Worm (Caenorhabditis elegans) whole organism, late embryonic: ENCODE measurements around the gene F56D2.2.

Experiments used
- ceh-34 ChIP-seq: sonication (generic microtip); optimal IDR thresholded peaks from 2 replicates; lab custom pipeline; 2016; ENCODE audit warnings: mild to moderate bottlenecking, missing genetic modification characterization, missing compliant biosample characterization
- nhr-11 ChIP-seq: fragments of 150-350 bp; optimal IDR thresholded peaks from 2 replicates; lab custom pipeline; 2014; ENCODE audit warnings: missing biosample characterization, missing genetic modification characterization
- pha-4 ChIP-seq: fragments of 150-350 bp; optimal IDR thresholded peaks from 2 replicates; lab custom pipeline; 2018; ENCODE audit warnings: missing biosample characterization, missing genetic modification reagents, missing genetic modification characterization
- sdc-2 ChIP-seq: sonication (generic microtip); optimal IDR thresholded peaks from 2 replicates; lab custom pipeline; 2016; ENCODE audit warnings: missing genotype, missing genetic modification characterization, missing compliant biosample characterization

DNA sequence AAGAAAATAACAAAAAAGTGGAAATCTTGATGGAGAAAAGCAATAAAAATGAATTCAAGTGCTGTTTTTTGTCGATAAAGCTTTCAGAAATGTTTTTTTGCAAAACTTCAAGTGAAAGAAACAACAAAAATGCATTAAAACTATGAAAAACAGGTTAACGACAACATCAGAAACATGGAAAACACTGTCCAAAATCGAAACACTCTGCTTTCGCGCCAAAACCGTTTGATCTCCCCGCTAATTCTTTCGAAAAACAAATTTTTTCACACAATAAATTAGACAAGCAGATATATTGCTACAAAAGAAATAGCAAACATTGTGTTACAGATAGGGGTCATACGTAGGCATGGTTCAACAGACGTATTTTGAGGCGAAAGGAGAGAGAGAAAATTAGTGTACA is 45.3 kb upstream of the F56D2.2 start:
- TF ChIP-seq ceh-34 (tag; lab: Kevin White, UChicago), result no peak
- TF ChIP-seq sdc-2 (tag; lab: Kevin White, UChicago), result no peak
- TF ChIP-seq nhr-11 (tag; lab: Kevin White, UChicago), result no peak
- no peak for TF ChIP-seq pha-4
